Worm (Caenorhabditis elegans): Measurements from ENCODE around the gene F35C5.12.

DNA sequence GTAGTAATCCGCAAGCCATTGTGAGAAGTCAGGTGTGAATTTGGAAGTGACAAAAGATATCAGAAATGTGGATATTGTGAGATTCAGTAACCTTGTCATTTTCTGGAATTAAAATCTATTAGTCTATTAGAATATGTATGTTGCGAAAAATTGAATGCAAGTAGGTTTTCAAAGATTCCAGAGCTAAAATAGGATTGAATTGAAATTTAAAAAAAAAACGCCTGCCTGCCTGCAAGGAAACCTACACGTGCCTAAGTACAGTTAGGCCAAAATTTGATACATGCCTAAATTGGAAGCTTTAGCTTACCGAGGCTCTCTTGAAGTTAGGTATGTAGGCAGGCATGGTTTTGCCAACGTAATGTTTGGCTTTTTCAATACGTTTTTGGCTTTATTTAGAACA is 20.9 kb upstream of the F35C5.12 start, which contains the start of gene lips-9:
- TF ChIP-seq aly-2 (tag; optimal IDR thresholded peaks at IDR 0.05) (no peak), mdl-1 (tag; optimal IDR thresholded peaks at IDR 0.05) (no peak), nfya-1 (tag; optimal IDR thresholded peaks at IDR 0.05; ENCODE audit: insufficient read depth) (no peak), ztf-4 (tag; optimal IDR thresholded peaks at IDR 0.05) (no peak), mml-1 (tag; optimal IDR thresholded peaks at IDR 0.05) (no peak), ama-1 (optimal IDR thresholded peaks at IDR 0.05) (no peak), ceh-28 (tag; optimal IDR thresholded peaks at IDR 0.05) (no peak), fkh-10 (GFP tag; optimal IDR thresholded peaks at IDR 0.05) (no peak)
